Fruit fly (Drosophila melanogaster): Measurements from ENCODE around the gene Muc4B.

The Muc4B gene

DNA sequence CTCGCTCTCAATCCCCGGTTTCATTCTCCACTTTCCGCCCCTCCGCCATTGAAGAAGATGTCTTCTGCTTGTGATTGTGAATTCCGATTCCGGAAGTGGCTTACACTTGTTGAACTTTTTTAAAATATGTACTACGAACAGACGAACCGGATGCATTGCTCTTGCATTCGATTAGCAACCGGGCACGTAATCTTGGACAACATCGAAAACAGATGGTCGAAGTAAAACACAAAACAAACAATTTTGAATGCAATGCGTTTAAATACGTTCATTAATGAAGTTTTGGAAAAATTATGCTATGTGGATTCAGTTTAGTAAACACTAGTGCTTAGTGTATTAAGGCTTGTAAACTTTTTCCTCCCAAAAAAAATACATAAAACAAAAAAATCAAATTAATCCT, at the start of gene Muc4B:
TSS of gene Muc4B (minus strand) at position 101 of the 400 bp plus-strand sequence.
- TF ChIP-seq CG17801 (GFP tag; optimal IDR thresholded peaks at IDR 0.05; ENCODE audit: partially characterized antibody) = no peak

DNA sequence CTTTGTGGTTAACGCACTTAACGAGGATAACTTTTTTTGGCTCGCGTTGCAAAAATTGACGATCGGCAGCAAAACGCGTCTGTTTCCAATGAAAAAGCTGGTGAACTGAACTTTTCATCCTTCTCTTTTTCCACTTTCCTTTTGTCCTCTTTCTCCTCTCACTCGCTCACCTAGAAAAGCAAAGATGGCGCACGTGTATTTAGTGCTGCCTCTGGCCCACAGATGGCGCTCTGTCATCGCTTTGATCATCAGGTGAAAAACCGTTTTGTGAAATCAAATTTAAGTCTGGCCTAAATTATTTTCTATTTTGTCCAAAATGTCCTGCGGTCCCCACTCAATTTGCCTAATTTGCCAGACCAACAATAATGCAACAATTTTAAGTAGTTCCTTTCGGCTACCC, 47.5 kb upstream of the Muc4B start:
- no peak for TF ChIP-seq CG17801 (GFP tag; optimal IDR thresholded peaks at IDR 0.05; ENCODE audit: partially characterized antibody)

DNA sequence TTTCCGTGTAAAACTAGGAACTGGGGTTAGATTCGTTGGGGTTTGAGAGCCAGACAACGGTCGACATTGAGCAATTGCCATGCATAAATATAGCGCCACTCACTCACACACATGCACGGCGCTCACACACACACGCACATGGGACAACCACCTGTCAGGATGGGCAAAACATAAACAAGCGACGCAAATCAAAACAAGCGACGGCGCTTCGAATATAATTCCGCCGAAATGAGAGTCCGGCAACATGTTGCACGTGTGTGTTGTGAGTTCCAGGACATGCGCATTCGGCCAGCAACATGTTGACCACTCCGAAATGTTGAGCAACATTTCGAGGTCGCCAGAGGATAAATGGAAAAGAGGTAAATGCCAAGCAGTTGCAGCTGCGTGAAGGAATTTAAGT, 34.8 kb upstream of the Muc4B start:
- no peak for TF ChIP-seq CG17801 (GFP tag; optimal IDR thresholded peaks at IDR 0.05; ENCODE audit: partially characterized antibody)

DNA sequence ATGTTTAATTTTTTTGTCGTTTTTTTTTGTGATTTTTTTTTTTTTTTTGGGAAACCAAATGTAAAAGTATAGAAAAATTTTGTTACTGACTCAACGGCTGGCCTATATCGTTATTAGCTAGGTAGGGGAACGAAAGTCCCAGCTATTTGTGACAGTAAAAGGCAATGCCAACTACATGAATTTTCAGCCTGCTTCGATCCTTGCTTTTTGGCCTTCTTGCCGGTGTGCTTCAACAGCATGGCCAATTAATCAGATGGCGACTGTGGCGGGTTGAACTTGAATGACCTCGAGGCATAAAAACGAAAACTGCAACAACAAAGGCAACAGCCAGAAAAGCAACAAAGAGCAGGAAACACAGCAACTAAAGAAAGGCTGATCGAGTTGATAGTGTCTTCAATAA, 31.9 kb upstream of the Muc4B start, which contains the start of gene CG15578:
TSS of gene CG15578 (minus strand) at position 101 of the 400 bp plus-strand sequence.
- TF ChIP-seq CG17801 (GFP tag; optimal IDR thresholded peaks at IDR 0.05; ENCODE audit: partially characterized antibody) = no peak

DNA sequence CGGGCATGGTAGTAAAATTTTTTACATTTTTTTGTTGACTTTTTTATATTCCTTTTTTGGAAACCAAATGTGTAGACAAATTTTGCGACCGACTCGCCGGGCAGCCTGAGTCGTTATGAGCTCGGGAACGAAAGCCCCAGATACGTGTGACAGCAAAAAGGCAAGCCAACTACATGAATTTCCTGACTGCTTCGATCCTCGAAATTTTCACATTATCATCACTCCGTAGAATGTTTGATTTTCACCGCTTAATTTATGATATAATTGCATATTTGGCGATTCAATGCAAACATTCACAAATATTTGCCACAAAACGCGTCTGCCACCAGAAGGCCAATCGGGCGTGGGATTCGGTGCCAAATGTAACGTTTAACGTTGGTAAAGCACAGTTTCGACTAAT, 31.0 kb upstream of the Muc4B start, which contains the start of gene CG15577:
TSS of gene CG15577 (minus strand) at position 101 of the 400 bp plus-strand sequence.
- TF ChIP-seq CG17801 (GFP tag; optimal IDR thresholded peaks at IDR 0.05; ENCODE audit: partially characterized antibody) = no peak

DNA sequence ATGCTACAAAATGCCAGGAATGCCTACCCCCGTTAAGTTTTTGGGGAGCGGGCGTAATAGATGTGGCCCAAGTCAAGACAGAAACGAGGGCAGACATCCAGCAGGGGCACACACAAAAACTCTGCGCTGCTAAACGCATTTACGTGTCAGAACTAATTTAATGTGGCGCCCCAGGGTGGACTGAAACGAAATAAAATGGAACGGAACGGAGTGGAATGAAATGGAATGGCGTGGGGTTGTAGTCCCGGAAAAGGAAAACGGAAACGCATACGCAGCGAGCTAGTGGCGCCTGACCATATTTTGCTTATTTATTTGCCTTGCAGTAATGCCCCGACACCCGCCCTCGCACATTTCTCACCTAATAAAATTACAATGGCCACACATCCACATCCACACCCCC, 27.6 kb upstream of the Muc4B start:
- TF ChIP-seq CG17801 (GFP tag; optimal IDR thresholded peaks at IDR 0.05; ENCODE audit: partially characterized antibody) = no peak

DNA sequence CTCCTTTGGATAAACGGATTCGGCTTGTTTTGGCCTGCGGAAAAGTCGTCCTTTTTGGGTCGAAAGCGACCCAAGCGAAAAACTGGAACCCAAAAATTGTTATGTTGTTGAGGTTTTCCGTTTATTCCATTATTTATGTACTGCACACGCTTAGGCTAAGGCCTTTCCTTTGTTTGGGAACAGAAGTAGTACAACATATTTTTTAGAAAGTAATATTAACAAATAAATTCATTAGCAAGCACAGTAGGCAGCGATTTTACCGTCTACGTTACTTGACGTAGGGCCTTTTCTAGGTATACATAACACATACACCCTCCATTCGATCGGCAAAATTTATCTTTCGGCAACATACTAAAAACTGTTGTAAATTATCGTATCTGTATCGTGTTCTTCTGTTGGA, 22.5 kb upstream of the Muc4B start, which contains the start of gene CG15572:
TSS of gene CG15572 (plus strand) at position 301 of the 400 bp plus-strand sequence.
- TF ChIP-seq CG17801 (GFP tag; optimal IDR thresholded peaks at IDR 0.05; ENCODE audit: partially characterized antibody) = no peak

DNA sequence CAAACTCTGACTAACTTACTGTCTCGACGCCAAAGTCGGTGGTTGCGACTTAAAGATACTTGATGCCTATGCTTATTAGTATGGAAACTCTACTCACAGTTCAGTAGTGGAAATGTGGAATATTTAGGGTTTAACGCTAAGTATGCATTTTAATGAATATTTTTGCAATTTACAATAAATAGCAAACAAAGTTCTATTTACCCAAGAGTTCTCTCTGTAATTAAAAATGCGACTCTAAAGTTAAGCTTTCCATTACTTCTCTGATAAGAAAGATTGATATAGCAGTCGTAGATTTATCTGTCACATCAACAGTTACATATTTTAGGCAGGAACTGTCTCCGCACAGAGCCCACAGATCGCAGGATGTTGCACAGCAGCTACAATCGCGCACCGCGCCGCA, 19.9 kb upstream of the Muc4B start, which contains the start of gene CG12691:
TSS of gene CG12691 (plus strand) at position 301 of the 400 bp plus-strand sequence.
- TF ChIP-seq CG17801 (GFP tag; optimal IDR thresholded peaks at IDR 0.05; ENCODE audit: partially characterized antibody) = no peak

DNA sequence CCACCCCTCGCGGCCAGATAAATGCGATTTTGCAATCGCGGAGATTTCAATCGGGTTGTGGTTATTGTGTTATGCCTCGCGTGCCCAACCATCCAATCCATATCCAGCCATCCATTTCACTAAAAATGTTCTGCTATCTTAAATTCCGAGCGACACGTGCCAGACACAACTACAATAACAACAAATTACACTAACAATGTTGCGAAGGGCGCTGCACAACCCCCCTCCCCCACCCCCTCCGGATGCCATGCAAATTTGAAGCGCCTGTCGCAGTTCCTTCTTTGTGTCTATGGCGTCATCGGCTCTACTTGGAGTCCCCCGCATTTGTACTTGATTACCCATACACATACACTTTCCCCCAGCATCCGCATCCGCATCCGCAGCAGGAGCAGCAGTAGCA, 19.4 kb upstream of the Muc4B start:
- no peak for TF ChIP-seq CG17801 (GFP tag; optimal IDR thresholded peaks at IDR 0.05; ENCODE audit: partially characterized antibody)

DNA sequence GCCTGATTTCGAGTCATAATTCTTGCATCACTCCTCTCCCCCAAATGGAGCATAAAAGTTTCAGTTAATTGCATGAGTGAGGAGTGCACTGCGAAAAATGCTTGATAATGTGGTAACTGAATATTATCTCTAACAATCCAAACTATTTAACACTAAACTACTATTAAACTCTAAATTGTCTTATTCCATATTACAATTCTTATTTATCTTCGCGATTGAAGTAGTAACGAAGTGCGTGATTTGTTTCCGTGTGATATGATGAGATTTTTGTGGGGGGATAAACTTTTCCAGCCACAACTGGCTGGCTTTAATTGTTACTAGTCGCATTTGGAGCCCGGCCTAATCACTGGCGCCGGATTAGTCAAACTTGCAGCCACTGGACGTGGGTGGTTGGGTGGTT, 18.4 kb upstream of the Muc4B start:
- no peak for TF ChIP-seq CG17801 (GFP tag; optimal IDR thresholded peaks at IDR 0.05; ENCODE audit: partially characterized antibody)

DNA sequence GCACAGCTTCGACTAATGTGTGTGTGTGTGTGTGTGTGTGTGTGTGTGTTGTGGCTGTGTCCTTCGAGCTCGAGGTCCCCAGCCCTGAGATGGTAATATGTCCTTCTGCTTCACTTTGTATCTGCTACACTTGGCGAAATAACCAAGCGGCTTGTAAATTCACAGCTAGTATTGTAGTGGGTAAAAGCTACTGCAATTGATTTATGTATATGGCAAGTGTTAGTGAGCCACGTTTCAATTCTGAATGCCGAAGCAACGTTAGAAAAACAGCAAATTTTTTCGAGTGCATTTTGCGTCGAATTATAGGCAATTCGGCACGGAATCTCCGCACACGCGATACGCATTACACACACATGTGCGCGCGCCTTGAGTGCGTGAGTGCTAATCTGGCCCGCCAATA, 16.7 kb upstream of the Muc4B start:
- no peak for TF ChIP-seq CG17801 (GFP tag; optimal IDR thresholded peaks at IDR 0.05; ENCODE audit: partially characterized antibody)

DNA sequence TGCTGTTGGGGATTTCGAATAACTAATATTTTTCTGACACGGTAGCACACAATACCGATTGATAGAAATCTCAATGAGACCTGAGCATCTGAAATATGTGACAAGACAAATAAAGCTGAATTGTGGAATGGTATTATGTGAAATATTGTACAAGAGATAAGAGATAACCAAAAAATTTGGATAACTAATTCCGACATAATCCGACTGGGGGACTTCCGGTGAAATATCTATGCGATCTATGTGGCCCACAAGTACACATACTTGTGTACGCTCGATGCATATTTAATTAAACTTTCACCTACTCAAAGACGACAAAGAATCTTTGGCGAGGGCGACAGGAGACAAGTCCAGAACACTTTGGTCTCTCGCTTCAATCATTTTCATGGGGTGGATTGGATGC, 6.8 kb upstream of the Muc4B start, which contains the start of gene CG15576:
TSS of gene CG15576 (minus strand) at position 101 of the 400 bp plus-strand sequence.
- no peak for TF ChIP-seq CG17801 (GFP tag; optimal IDR thresholded peaks at IDR 0.05; ENCODE audit: partially characterized antibody)

DNA sequence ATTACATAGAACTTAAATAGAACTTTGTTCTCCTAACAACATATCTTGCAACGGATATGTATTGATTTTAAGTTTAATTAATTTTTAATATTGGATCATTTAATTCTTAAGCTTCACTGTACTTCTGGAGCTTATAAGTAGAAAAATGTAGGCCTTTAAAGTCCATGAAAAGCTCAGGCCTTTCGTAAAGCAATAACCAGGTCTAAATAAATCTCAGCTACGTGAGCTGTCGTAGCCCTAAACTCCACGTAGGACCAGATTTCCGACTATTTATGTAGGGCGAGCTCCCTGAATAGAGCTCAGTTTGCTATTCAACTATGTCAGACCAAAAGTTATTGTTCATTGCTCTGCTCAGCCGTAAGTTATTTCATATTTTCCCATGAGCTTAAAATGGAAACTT, 2.1 kb upstream of the Muc4B start, which contains the start of gene CG43135:
TSS of gene CG43135 (plus strand) at position 301 of the 400 bp plus-strand sequence.
- no peak for TF ChIP-seq CG17801 (GFP tag; optimal IDR thresholded peaks at IDR 0.05; ENCODE audit: partially characterized antibody)

DNA sequence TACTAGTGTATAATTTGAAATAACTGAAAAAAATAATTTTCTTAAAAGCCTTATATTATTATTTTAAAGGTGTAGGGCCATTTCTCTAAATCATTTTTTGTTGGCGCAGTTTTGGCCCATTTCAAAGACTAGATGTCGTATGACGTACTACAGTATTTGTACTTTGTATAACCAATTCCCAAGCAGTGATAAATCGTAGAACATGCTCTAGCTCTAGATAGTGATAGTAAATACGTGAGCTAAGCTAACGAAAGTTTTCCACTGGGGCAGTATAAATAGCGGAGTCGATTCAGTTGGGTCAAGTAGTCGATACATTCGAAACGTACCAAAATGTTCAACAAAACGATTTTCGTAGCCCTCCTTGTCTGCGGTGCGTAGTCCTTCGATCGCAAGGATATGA, 1.1 kb upstream of the Muc4B start, which contains the start of gene CG43134:
TSS of gene CG43134 (plus strand) at position 301 of the 400 bp plus-strand sequence.
- no peak for TF ChIP-seq CG17801 (GFP tag; optimal IDR thresholded peaks at IDR 0.05; ENCODE audit: partially characterized antibody)

DNA sequence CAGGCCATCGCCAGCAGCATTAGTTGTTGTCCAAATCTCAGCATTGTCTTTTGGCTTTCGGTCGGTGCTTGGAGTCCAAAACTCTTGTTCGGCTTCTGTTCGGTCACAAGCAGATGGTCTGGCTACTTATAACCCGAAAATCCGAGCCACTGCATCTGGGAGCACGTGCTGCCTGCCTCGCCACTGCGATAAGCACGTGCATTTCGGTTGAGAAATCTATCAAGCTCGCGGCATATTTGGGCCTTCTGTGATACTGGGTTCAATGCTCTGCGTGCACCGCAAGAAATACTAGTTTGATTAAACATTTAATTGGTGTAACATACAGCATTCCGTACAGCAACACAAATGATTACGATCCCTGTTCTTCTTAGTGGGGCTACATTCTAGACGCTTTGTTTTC, 3.2 kb downstream of the Muc4B start, which contains the start of gene Femcoat:
TSS of gene Femcoat (minus strand) at position 101 of the 400 bp plus-strand sequence.
- TF ChIP-seq CG17801 (GFP tag; optimal IDR thresholded peaks at IDR 0.05; ENCODE audit: partially characterized antibody) = no peak

DNA sequence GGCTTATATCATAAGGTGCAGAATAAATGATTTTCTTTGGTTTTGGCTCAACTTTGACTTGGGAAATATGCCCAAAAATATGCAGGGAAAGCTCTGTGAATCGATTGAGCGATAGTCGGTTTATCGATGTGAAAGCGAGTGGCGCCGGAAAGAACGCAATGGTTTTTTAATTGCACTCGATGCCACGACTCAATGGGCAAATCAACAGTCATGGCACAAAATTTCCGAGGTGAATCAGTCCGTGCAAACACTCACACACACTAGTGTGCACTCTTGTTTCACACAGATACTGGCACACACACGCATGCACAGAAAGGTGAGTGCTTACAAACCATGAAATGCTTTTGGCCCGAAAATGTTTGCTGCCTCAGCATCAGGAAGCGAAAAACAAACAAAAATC, 5.8 kb downstream of the Muc4B start:
- TF ChIP-seq CG17801 (GFP tag; optimal IDR thresholded peaks at IDR 0.05; ENCODE audit: partially characterized antibody) = peak; percentile 0

DNA sequence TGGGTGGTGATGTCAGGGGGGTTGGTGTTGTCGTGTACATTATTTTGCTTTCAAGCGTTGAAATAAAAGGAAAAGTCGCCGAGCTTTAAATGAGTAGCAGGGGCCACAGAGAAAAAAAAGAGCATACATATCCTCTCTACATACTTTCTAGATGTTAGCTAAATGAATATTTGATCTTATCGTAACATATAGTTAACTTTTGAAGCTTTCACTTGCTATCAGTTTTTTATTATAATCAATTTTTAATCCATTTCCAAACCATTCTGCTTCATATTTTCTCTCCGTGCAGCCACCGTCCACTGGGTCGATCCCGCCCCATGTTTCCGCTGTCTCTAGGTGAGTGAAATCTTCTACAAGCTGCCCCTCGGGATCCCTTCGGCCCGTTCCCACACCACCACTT, 20.9 kb downstream of the Muc4B start:
- TF ChIP-seq CG17801 (GFP tag; optimal IDR thresholded peaks at IDR 0.05; ENCODE audit: partially characterized antibody) = no peak
